Worm (Caenorhabditis elegans) whole organism, early embryonic: ENCODE results near the gene cup-5.

Experiments used
- B0310.2 ChIP-seq: sonication (generic microtip); optimal IDR thresholded peaks from 2 replicates; lab custom pipeline; 2016; ENCODE audit warnings: mild to moderate bottlenecking, missing genetic modification characterization, missing compliant biosample characterization
- ceh-13 ChIP-seq: fragments of 200-800 bp; sonication (Bioruptor generic); optimal IDR thresholded peaks from 2 replicates; lab custom pipeline; 2018; ENCODE audit warnings: mild to moderate bottlenecking, missing genetic modification characterization, missing compliant biosample characterization
- hmg-4 ChIP-seq: fragments of 200-800 bp; sonication (Bioruptor generic); optimal IDR thresholded peaks from 2 replicates; lab custom pipeline; 2018; ENCODE audit warnings: mild to moderate bottlenecking, missing genetic modification characterization, missing compliant biosample characterization
- tbx-11 ChIP-seq: fragments of 200-800 bp; sonication (Bioruptor generic); IDR thresholded peaks from 2 replicates; pipeline ENCODE4 v1.3.6; 2022; ENCODE audit warnings: missing genetic modification characterization, missing compliant biosample characterization
- tra-4 ChIP-seq: sonication (generic microtip); optimal IDR thresholded peaks from 2 replicates; lab custom pipeline; 2017; ENCODE audit warnings: missing genetic modification characterization, missing compliant biosample characterization

ce11 chrIII:7608223-7608622, 24.2 kb downstream of the cup-5 start, which contains the start of gene T04A6.3:
- TF ChIP-seq ceh-13 (GFP tag; lab: Kevin White, UChicago) (no peak), tra-4 (tag; lab: Kevin White, UChicago) (no peak), tbx-11 (GFP tag; lab: Robert Waterston, UW) (no peak), B0310.2 (tag; lab: Kevin White, UChicago) (no peak), hmg-4 (GFP tag; lab: Kevin White, UChicago) (no peak)
